Worm (Caenorhabditis elegans): ENCODE measurements around the gene clec-163.

clec-163 gene

ce11 chrIII:10759050-10760023, 34.8 kb upstream of the clec-163 start, which contains the start of gene tasp-1 (continued):
- TF ChIP-seq sea-2 (GFP tag; optimal IDR thresholded peaks at IDR 0.05) = peak; percentile 96
- peak; percentile 100 for TF ChIP-seq lin-39 (tag; optimal IDR thresholded peaks at IDR 0.05)
- TF ChIP-seq unc-39 (tag; optimal IDR thresholded peaks at IDR 0.05) = peak; percentile 64
- TF ChIP-seq elt-1 (tag; optimal IDR thresholded peaks at IDR 0.05) = peak; percentile 94
- peak; percentile 100 for TF ChIP-seq lin-15B (tag; optimal IDR thresholded peaks at IDR 0.05)

DNA sequence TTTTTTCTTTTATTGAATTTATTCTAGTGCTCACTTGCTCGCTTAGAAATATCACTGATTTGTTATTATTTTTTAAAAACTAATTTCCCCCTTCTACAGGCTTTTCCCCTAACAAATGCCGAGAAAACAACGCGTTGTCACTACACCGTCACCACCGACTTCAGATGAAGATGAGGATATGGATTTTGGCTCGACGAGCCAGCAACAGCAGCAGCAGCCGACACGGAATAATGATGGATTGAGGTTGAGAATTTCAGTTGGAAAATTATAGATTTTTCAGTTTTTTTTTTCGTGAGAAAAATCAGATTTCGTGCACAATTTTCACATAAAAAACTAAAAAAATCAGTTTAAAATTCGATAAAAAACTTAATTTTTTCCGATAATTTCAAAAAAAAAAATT, 31.1 kb upstream of the clec-163 start, which contains the start of gene dpy-28:
Gene dpy-28, plus strand, starts transcription at position 100 of the 400 bp plus-strand sequence.
- TF ChIP-seq ztf-4 (tag; optimal IDR thresholded peaks at IDR 0.05) (no peak), elt-2 (tag; optimal IDR thresholded peaks at IDR 0.05) (peak; percentile 5), lsy-12 (tag; optimal IDR thresholded peaks at IDR 0.05) (peak; percentile 23), ZK546.5 (tag; optimal IDR thresholded peaks at IDR 0.05) (no peak), ama-1 (optimal IDR thresholded peaks at IDR 0.05) (peak; percentile 66)

- TF ChIP-seq nhr-11 (tag; optimal IDR thresholded peaks at IDR 0.05) (no peak), R02D3.7 (tag; optimal IDR thresholded peaks at IDR 0.05) (no peak), tbx-2 (tag; optimal IDR thresholded peaks at IDR 0.05) (no peak)
Observed at ce11 chrIII:10769693-10770092, 24.5 kb upstream of the clec-163 start.

DNA sequence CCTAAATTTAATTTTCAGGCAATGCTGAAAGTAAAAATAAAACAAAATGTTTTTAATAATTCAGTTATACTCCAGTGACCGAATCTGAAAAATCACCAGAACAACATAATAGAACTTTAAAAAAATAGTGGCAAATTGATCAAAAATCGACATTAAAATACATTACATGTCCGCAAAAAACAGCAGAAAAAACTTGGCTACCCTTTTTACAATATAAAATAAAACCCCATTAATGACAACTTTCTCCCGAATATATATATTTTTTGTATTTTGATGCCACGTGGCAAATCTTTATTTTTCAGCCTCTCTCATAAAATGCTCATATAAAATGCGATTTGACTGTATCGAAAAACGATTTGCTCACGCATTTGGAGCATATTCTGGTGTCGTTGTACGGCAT, 12.6 kb upstream of the clec-163 start, which contains the start of gene ptr-19:
Gene ptr-19, plus strand, starts transcription at position 301 of the 400 bp plus-strand sequence.
- no peak for TF ChIP-seq nhr-76 (tag; optimal IDR thresholded peaks at IDR 0.05)
- TF ChIP-seq nhr-77 (tag; optimal IDR thresholded peaks at IDR 0.05) = no peak
- TF ChIP-seq mdl-1 (tag; optimal IDR thresholded peaks at IDR 0.05) = no peak
- TF ChIP-seq lsy-12 (tag; optimal IDR thresholded peaks at IDR 0.05) = no peak
- no peak for TF ChIP-seq ceh-16 (tag; optimal IDR thresholded peaks at IDR 0.05)
- no peak for TF ChIP-seq elt-3 (tag; optimal IDR thresholded peaks at IDR 0.05)
- no peak for TF ChIP-seq nhr-67 (tag; optimal IDR thresholded peaks at IDR 0.05)
- TF ChIP-seq lin-15B (tag; optimal IDR thresholded peaks at IDR 0.05) = no peak

- TF ChIP-seq nhr-237 (tag; optimal IDR thresholded peaks at IDR 0.05) (no peak), unc-39 (tag; optimal IDR thresholded peaks at IDR 0.05) (no peak), ceh-82 (tag; optimal IDR thresholded peaks at IDR 0.05) (no peak), nhr-28 (tag; optimal IDR thresholded peaks at IDR 0.05) (no peak), pha-4 (tag; optimal IDR thresholded peaks at IDR 0.05) (no peak), hmg-11 (tag; optimal IDR thresholded peaks at IDR 0.05) (no peak), ama-1 (optimal IDR thresholded peaks at IDR 0.05) (no peak), tbx-2 (tag; optimal IDR thresholded peaks at IDR 0.05) (no peak), daf-12 (tag; optimal IDR thresholded peaks at IDR 0.05) (no peak), sea-2 (GFP tag; optimal IDR thresholded peaks at IDR 0.05) (no peak)
Observed at ce11 chrIII:10783052-10783451, 11.1 kb upstream of the clec-163 start.

DNA sequence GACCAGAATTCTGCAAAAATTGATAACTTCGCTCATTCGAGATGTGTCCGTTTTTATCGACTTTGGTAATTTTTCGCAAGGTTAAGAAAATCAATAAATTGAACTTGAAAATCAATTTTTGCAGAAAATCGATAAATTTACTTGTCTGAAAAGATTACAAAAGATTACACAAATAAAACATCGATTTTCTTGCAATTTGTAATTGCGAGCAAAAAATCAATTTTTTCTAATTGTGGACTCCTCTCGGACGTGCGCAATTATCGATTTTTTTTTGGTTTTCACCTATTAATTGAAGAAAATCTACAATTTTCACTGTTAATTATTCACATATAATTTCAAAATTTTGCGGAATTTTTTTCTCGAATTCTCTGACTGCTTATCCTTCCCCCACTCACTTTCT, 2.9 kb upstream of the clec-163 start:
- TF ChIP-seq lsy-12 (tag; optimal IDR thresholded peaks at IDR 0.05) (no peak), ceh-28 (tag; optimal IDR thresholded peaks at IDR 0.05) (peak; percentile 73), ceh-9 (tag; optimal IDR thresholded peaks at IDR 0.05) (no peak), nhr-25 (tag; optimal IDR thresholded peaks at IDR 0.05) (no peak), ceh-82 (tag; optimal IDR thresholded peaks at IDR 0.05) (no peak)

DNA sequence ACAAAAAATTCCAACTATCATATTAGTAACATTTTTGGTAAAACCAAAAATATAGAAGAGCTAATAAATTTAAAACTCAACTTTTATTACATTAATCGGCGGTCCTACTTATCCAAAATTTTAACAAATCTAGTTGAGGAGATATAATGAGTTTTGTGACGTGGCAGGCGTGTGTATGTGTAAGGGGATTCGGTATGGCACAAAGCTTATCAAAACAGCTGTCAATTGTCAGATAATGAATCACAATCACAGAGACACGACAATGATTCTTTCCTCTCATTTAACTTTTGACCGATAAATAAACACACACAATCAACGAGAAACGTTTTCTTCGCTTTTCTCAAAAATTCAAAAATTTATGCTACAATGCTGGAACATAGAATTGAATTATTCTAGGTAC, 7.9 kb downstream of the clec-163 start, which contains the start of gene K11D9.3:
Gene K11D9.3, minus strand, starts transcription at position 181 of the 400 bp plus-strand sequence.
- TF ChIP-seq aly-2 (tag; optimal IDR thresholded peaks at IDR 0.05) (no peak), ceh-16 (tag; optimal IDR thresholded peaks at IDR 0.05) (no peak), elt-2 (tag; optimal IDR thresholded peaks at IDR 0.05) (no peak), ceh-9 (tag; optimal IDR thresholded peaks at IDR 0.05) (no peak), ZK546.5 (tag; optimal IDR thresholded peaks at IDR 0.05) (no peak), zag-1 (tag; optimal IDR thresholded peaks at IDR 0.05) (no peak), nhr-237 (tag; optimal IDR thresholded peaks at IDR 0.05) (no peak), ztf-11 (tag; optimal IDR thresholded peaks at IDR 0.05) (no peak), unc-39 (tag; optimal IDR thresholded peaks at IDR 0.05) (no peak), lsy-12 (tag; optimal IDR thresholded peaks at IDR 0.05) (no peak), nhr-77 (tag; optimal IDR thresholded peaks at IDR 0.05) (no peak), nhr-11 (tag; optimal IDR thresholded peaks at IDR 0.05) (no peak), nfya-1 (tag; optimal IDR thresholded peaks at IDR 0.05; ENCODE audit: insufficient read depth) (no peak), egl-5 (tag; optimal IDR thresholded peaks at IDR 0.05) (no peak), snpc-4 (tag; optimal IDR thresholded peaks at IDR 0.05) (no peak), pqm-1 (tag; optimal IDR thresholded peaks at IDR 0.05) (no peak), fkh-2 (tag; optimal IDR thresholded peaks at IDR 0.05) (no peak), nhr-67 (tag; optimal IDR thresholded peaks at IDR 0.05) (no peak), nhr-12 (tag; optimal IDR thresholded peaks at IDR 0.05) (no peak)

All from whole organism, L3 larva.